Worm (Caenorhabditis elegans) whole organism, L3 larva: Measurements from ENCODE around the gene str-96.

Experiments
- R02D3.7 ChIP-seq: fragments of 150-350 bp; optimal IDR thresholded peaks from 2 replicates; lab custom pipeline; 2014; ENCODE audit warnings: missing biosample characterization, missing genetic modification characterization
- aly-2 ChIP-seq: fragments of 150-350 bp; optimal IDR thresholded peaks from 2 replicates; lab custom pipeline; 2014; ENCODE audit warnings: missing biosample characterization, missing genetic modification characterization
- ama-1 ChIP-seq: fragments of 150-350 bp; optimal IDR thresholded peaks from 2 replicates; lab custom pipeline; 2018
- ceh-16 ChIP-seq: sonication (generic microtip); optimal IDR thresholded peaks from 2 replicates; lab custom pipeline; 2017; ENCODE audit warnings: missing biosample characterization, missing genetic modification characterization
- ceh-28 ChIP-seq: fragments of 150-350 bp; optimal IDR thresholded peaks from 2 replicates; lab custom pipeline; 2014; ENCODE audit warnings: missing biosample characterization, missing genetic modification reagents, missing genetic modification characterization
- ceh-82 ChIP-seq: fragments of 150-350 bp; optimal IDR thresholded peaks from 2 replicates; lab custom pipeline; 2014; ENCODE audit warnings: missing biosample characterization, missing genetic modification characterization
- daf-12 ChIP-seq: fragments of 150-350 bp; optimal IDR thresholded peaks from 2 replicates; lab custom pipeline; 2014; ENCODE audit warnings: missing biosample characterization, missing genetic modification reagents, missing genetic modification characterization
- egl-27 ChIP-seq: sonication (generic microtip); optimal IDR thresholded peaks from 4 replicates; lab custom pipeline; 2017; ENCODE audit warnings: missing biosample characterization, missing genetic modification reagents, missing genetic modification characterization
- egl-5 ChIP-seq: fragments of 150-350 bp; optimal IDR thresholded peaks from 2 replicates; lab custom pipeline; 2017; ENCODE audit warnings: missing biosample characterization, missing genetic modification reagents, missing genetic modification characterization, inconsistent platforms
- elt-1 ChIP-seq: fragments of 150-350 bp; optimal IDR thresholded peaks from 2 replicates; lab custom pipeline; 2014; ENCODE audit warnings: missing biosample characterization, missing genetic modification characterization
- elt-2 ChIP-seq: sonication (generic microtip); optimal IDR thresholded peaks from 2 replicates; lab custom pipeline; 2016; ENCODE audit warnings: missing genetic modification reagents, mild to moderate bottlenecking, missing genetic modification characterization, missing compliant biosample characterization
- elt-3 ChIP-seq, 3 experiments: fragments of 150-350 bp in 1 of 3; sonication (generic microtip) in 2 of 3; optimal IDR thresholded peaks; 2 replicates in 2 of 3; 4 replicates in 1 of 3; lab custom pipeline; 2014 to 2017; ENCODE audit warnings: missing biosample characterization in 3 of 3, missing genetic modification characterization in 3 of 3
- eor-1 ChIP-seq, 2 experiments: fragments of 150-350 bp; optimal IDR thresholded peaks; 2 replicates each; lab custom pipeline; 2014 to 2018; ENCODE audit warnings: missing biosample characterization in 2 of 2, missing genetic modification characterization in 2 of 2
- fkh-2 ChIP-seq: fragments of 150-350 bp; optimal IDR thresholded peaks from 2 replicates; lab custom pipeline; 2014; ENCODE audit warnings: missing biosample characterization, missing genetic modification reagents, missing genetic modification characterization
- fos-1 ChIP-seq: fragments of 150-350 bp; optimal IDR thresholded peaks from 2 replicates; lab custom pipeline; 2014; ENCODE audit warnings: missing biosample characterization, missing genetic modification characterization
- hmg-11 ChIP-seq: sonication (generic microtip); optimal IDR thresholded peaks from 2 replicates; lab custom pipeline; 2016; ENCODE audit warnings: missing genetic modification characterization, missing compliant biosample characterization
- jun-1 ChIP-seq: fragments of 150-350 bp; optimal IDR thresholded peaks from 2 replicates; lab custom pipeline; 2014; ENCODE audit warnings: missing biosample characterization, missing genetic modification reagents, missing genetic modification characterization
- lin-39 ChIP-seq: fragments of 150-350 bp; optimal IDR thresholded peaks from 2 replicates; lab custom pipeline; 2018; ENCODE audit warnings: missing biosample characterization, missing genetic modification reagents, missing genetic modification characterization
- lsy-12 ChIP-seq: sonication (generic microtip); optimal IDR thresholded peaks from 2 replicates; lab custom pipeline; 2016; ENCODE audit warnings: mild to moderate bottlenecking, missing genetic modification characterization, missing compliant biosample characterization
- mdl-1 ChIP-seq: fragments of 150-350 bp; optimal IDR thresholded peaks from 2 replicates; lab custom pipeline; 2014; ENCODE audit warnings: missing biosample characterization, missing genetic modification characterization
- nfya-1 ChIP-seq: sonication (generic microtip); optimal IDR thresholded peaks from 2 replicates; lab custom pipeline; 2017; ENCODE audit warnings: missing genetic modification characterization, mild to moderate bottlenecking, missing compliant biosample characterization, antibody characterized with exemption, moderate library complexity; ENCODE audit not compliant: insufficient read depth
- nhr-11 ChIP-seq: fragments of 150-350 bp; optimal IDR thresholded peaks from 2 replicates; lab custom pipeline; 2014; ENCODE audit warnings: missing biosample characterization, missing genetic modification characterization
- nhr-12 ChIP-seq: fragments of 150-350 bp; optimal IDR thresholded peaks from 2 replicates; lab custom pipeline; 2014; ENCODE audit warnings: missing biosample characterization, missing genetic modification characterization
- nhr-23 ChIP-seq: fragments of 150-350 bp; optimal IDR thresholded peaks from 2 replicates; lab custom pipeline; 2014; ENCODE audit warnings: missing biosample characterization, missing genetic modification reagents, missing genetic modification characterization
- nhr-237 ChIP-seq: fragments of 150-350 bp; optimal IDR thresholded peaks from 2 replicates; lab custom pipeline; 2014; ENCODE audit warnings: missing biosample characterization, missing genetic modification characterization
- nhr-28 ChIP-seq: fragments of 150-350 bp; optimal IDR thresholded peaks from 2 replicates; lab custom pipeline; 2014; ENCODE audit warnings: missing biosample characterization, missing genetic modification characterization
- nhr-43 ChIP-seq: sonication (generic microtip); optimal IDR thresholded peaks from 2 replicates; lab custom pipeline; 2016; ENCODE audit warnings: mild to moderate bottlenecking, missing genetic modification characterization, missing compliant biosample characterization; ENCODE audit not compliant: poor library complexity, severe bottlenecking
- nhr-67 ChIP-seq: fragments of 150-350 bp; optimal IDR thresholded peaks from 2 replicates; lab custom pipeline; 2014; ENCODE audit warnings: missing biosample characterization, missing genetic modification characterization
- skn-1 ChIP-seq: fragments of 150-350 bp; optimal IDR thresholded peaks from 2 replicates; lab custom pipeline; 2014; ENCODE audit warnings: missing biosample characterization, missing genetic modification characterization
- tbx-2 ChIP-seq: sonication (generic microtip); optimal IDR thresholded peaks from 2 replicates; lab custom pipeline; 2016; ENCODE audit warnings: mild to moderate bottlenecking, missing genetic modification characterization, missing compliant biosample characterization
- unc-39 ChIP-seq: sonication (generic microtip); optimal IDR thresholded peaks from 4 replicates; lab custom pipeline; 2017; ENCODE audit warnings: missing biosample characterization, missing genetic modification characterization
- zag-1 ChIP-seq: fragments of 150-350 bp; optimal IDR thresholded peaks from 2 replicates; lab custom pipeline; 2014; ENCODE audit warnings: missing biosample characterization, missing genetic modification characterization
- ztf-11 ChIP-seq: fragments of 150-350 bp; optimal IDR thresholded peaks from 2 replicates; lab custom pipeline; 2014; ENCODE audit warnings: missing biosample characterization, missing genetic modification characterization

Gene str-96

ce11 chrV:15274757-15275156, 19.0 kb downstream of the str-96 start, which contains the start of gene srw-16:
Gene srw-16, minus strand, starts transcription at chrV:15274857.
- no peak for TF ChIP-seq nhr-43 (tag; lab: Kevin White, UChicago)
- no peak for TF ChIP-seq nhr-23 (tag; lab: Kevin White, UChicago)
- TF ChIP-seq ztf-11 (tag; lab: Kevin White, UChicago) = no peak

ce11 chrV:15272263-15272662, 21.5 kb downstream of the str-96 start, which contains the start of gene T10H4.4:
Gene T10H4.4, minus strand, starts transcription at chrV:15272363.
- TF ChIP-seq ama-1 (no peak), nhr-67 (tag; lab: Kevin White, UChicago) (no peak), fos-1 (tag; lab: Kevin White, UChicago) (no peak), nhr-237 (tag; lab: Kevin White, UChicago) (no peak), mdl-1 (tag; lab: Kevin White, UChicago) (no peak), hmg-11 (tag; lab: Kevin White, UChicago) (no peak), fkh-2 (no peak), ceh-82 (tag; lab: Kevin White, UChicago) (no peak), R02D3.7 (tag; lab: Kevin White, UChicago) (no peak), elt-2 (tag; lab: Kevin White, UChicago) (no peak), jun-1 (no peak), nhr-12 (no peak), eor-1 (tag; optimal IDR thresholded peaks at IDR 0.05; lab: Kevin White, UChicago) (no peak), tbx-2 (tag; lab: Kevin White, UChicago) (no peak), elt-3 (tag; optimal IDR thresholded peaks at IDR 0.05; lab: Kevin White, UChicago) (no peak), unc-39 (no peak)

ce11 chrV:15268302-15268701, 25.5 kb downstream of the str-96 start, which contains the start of gene srw-22:
Gene srw-22, plus strand, starts transcription at chrV:15268602.
- TF ChIP-seq egl-5 (tag; lab: Kevin White, UChicago) (no peak), zag-1 (tag; lab: Kevin White, UChicago) (no peak), lsy-12 (tag; lab: Kevin White, UChicago) (no peak), ceh-82 (tag; lab: Kevin White, UChicago) (no peak), nhr-23 (tag; lab: Kevin White, UChicago) (no peak), nhr-67 (tag; lab: Kevin White, UChicago) (no peak), nfya-1 (tag; lab: Kevin White, UChicago) (no peak), daf-12 (tag; lab: Kevin White, UChicago) (no peak)

- TF ChIP-seq ceh-82 (tag; lab: Kevin White, UChicago) = no peak
- no peak for TF ChIP-seq ztf-11 (tag; lab: Kevin White, UChicago)
- TF ChIP-seq, all 47 proteins: peak for 0
These were observed 26.4 kb downstream of the str-96 start, which contains the start of gene T10H4.13 for ce11 chrV:15267405-15267804. Gene T10H4.13, minus strand, starts transcription at chrV:15267505.

- TF ChIP-seq nhr-237 (tag; lab: Kevin White, UChicago) (no peak), mdl-1 (tag; lab: Kevin White, UChicago) (no peak), skn-1 (tag; lab: Kevin White, UChicago) (no peak), aly-2 (no peak), egl-5 (tag; lab: Kevin White, UChicago) (no peak), ceh-28 (no peak), nhr-12 (no peak), nhr-28 (tag; lab: Kevin White, UChicago) (no peak), lin-39 (tag; lab: Kevin White, UChicago) (no peak), ceh-82 (tag; lab: Kevin White, UChicago) (no peak), nhr-11 (tag; lab: Kevin White, UChicago) (no peak), egl-27 (tag; lab: Kevin White, UChicago) (no peak), elt-1 (tag; lab: Kevin White, UChicago) (no peak), ceh-16 (no peak)
These were observed 28.0 kb downstream of the str-96 start, which contains the start of gene M01B2.13 for ce11 chrV:15265814-15266213. Gene M01B2.13, minus strand, starts transcription at chrV:15265914.
